Worm (Caenorhabditis elegans): Measurements from ENCODE around the gene C16A3.6.

DNA sequence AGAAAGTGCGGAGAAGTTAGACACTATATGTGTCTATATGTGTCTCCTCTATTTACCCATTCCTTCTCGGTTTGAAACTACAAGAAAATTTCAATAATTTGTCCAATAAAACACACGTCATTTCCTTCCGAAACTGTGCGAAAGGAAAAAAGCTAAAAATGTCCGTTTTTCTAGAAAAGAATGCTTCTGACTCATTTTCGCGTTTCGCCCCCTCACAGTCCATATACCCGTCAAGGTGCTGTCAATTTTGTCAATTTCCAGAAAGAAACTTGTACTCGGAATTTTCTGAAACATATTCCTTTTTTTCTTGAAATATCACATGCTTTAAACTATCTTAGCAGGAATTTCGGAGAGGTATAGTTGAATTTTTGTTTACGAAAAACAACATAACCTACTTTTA lies 23.8 kb downstream of the C16A3.6 start:
- TF ChIP-seq R02D3.7 (tag; optimal IDR thresholded peaks at IDR 0.05): no peak
- TF ChIP-seq ama-1 (optimal IDR thresholded peaks at IDR 0.05): no peak
- TF ChIP-seq ztf-11 (tag; optimal IDR thresholded peaks at IDR 0.05): no peak
